Worm (Caenorhabditis elegans) whole organism, L4 larva: ENCODE data around the gene kin-24.

Source experiments
- Y105C5A.15 ChIP-seq: fragments of 200-800 bp; sonication (Bioruptor generic); IDR thresholded peaks from 2 replicates; pipeline ENCODE4 v1.3.6; 2022; ENCODE audit warnings: missing genetic modification characterization, missing compliant biosample characterization
- egl-27 ChIP-seq: sonication (generic microtip); optimal IDR thresholded peaks from 3 replicates; lab custom pipeline; 2017; ENCODE audit warnings: missing biosample characterization, missing genetic modification reagents, missing genetic modification characterization
- nhr-237 ChIP-seq: sonication (generic microtip); optimal IDR thresholded peaks from 2 replicates; lab custom pipeline; 2017; ENCODE audit warnings: missing biosample characterization, missing genetic modification characterization
- nhr-28 ChIP-seq: fragments of 150-350 bp; optimal IDR thresholded peaks from 2 replicates; lab custom pipeline; 2014; ENCODE audit warnings: missing biosample characterization, missing genetic modification characterization
- unc-130 ChIP-seq: sonication (generic microtip); optimal IDR thresholded peaks from 2 replicates; lab custom pipeline; 2016; ENCODE audit warnings: missing genetic modification reagents, missing genetic modification characterization, missing compliant biosample characterization

ce11 chrIV:9889857-9890256, 49.0 kb upstream of the kin-24 start, which contains the start of gene ttbk-3:
- TF ChIP-seq nhr-28 (tag; lab: Kevin White, UChicago) (no peak), egl-27 (tag; lab: Kevin White, UChicago) (no peak), unc-130 (GFP tag; lab: Kevin White, UChicago) (no peak), Y105C5A.15 (GFP tag; lab: Robert Waterston, UW) (no peak), nhr-237 (tag; lab: Kevin White, UChicago) (no peak)
